Worm (Caenorhabditis elegans) whole organism, early embryonic: ENCODE data around the gene R05F9.11.

Experiments used
- F13C5.2 ChIP-seq: sonication (generic microtip); optimal IDR thresholded peaks from 2 replicates; lab custom pipeline; 2017; ENCODE audit warnings: mild to moderate bottlenecking, missing genetic modification characterization, inconsistent platforms, missing compliant biosample characterization
- aly-1 ChIP-seq: sonication (generic microtip); optimal IDR thresholded peaks from 2 replicates; lab custom pipeline; 2016; ENCODE audit warnings: missing genetic modification characterization, missing compliant biosample characterization
- ama-1 ChIP-seq: fragments of 150-350 bp; optimal IDR thresholded peaks from 2 replicates; lab custom pipeline; 2014
- ceh-36 ChIP-seq: sonication (generic microtip); optimal IDR thresholded peaks from 2 replicates; lab custom pipeline; 2016; ENCODE audit warnings: missing genetic modification characterization, inconsistent platforms, missing compliant biosample characterization
- ets-7 ChIP-seq: sonication (generic microtip); optimal IDR thresholded peaks from 2 replicates; lab custom pipeline; 2016; ENCODE audit warnings: missing genotype, missing genetic modification characterization, missing compliant biosample characterization
- flt-1 ChIP-seq: fragments of 200-800 bp; sonication (Bioruptor generic); IDR thresholded peaks from 2 replicates; pipeline ENCODE4 v1.3.6; 2022; ENCODE audit warnings: missing genetic modification characterization, missing compliant biosample characterization
- hmg-4 ChIP-seq: fragments of 200-800 bp; sonication (Bioruptor generic); optimal IDR thresholded peaks from 2 replicates; lab custom pipeline; 2018; ENCODE audit warnings: mild to moderate bottlenecking, missing genetic modification characterization, missing compliant biosample characterization
- hnd-1 ChIP-seq: sonication (generic microtip); optimal IDR thresholded peaks from 2 replicates; lab custom pipeline; 2016; ENCODE audit warnings: missing genetic modification characterization, missing compliant biosample characterization
- pes-1 ChIP-seq: fragments of 200-800 bp; sonication (Bioruptor generic); IDR thresholded peaks from 2 replicates; pipeline ENCODE4 v1.3.6; 2022; ENCODE audit warnings: missing genetic modification reagents, missing genetic modification characterization, missing compliant biosample characterization
- tbx-11 ChIP-seq: fragments of 200-800 bp; sonication (Bioruptor generic); IDR thresholded peaks from 2 replicates; pipeline ENCODE4 v1.3.6; 2022; ENCODE audit warnings: missing genetic modification characterization, missing compliant biosample characterization
- tbx-37 ChIP-seq: fragments of 200-800 bp; sonication (Bioruptor generic); conservative IDR thresholded peaks from 2 replicates; pipeline ENCODE4 v1.3.6; 2022; ENCODE audit warnings: missing genetic modification reagents, missing genetic modification characterization, missing compliant biosample characterization
- tra-4 ChIP-seq: sonication (generic microtip); optimal IDR thresholded peaks from 2 replicates; lab custom pipeline; 2017; ENCODE audit warnings: missing genetic modification characterization, missing compliant biosample characterization

DNA sequence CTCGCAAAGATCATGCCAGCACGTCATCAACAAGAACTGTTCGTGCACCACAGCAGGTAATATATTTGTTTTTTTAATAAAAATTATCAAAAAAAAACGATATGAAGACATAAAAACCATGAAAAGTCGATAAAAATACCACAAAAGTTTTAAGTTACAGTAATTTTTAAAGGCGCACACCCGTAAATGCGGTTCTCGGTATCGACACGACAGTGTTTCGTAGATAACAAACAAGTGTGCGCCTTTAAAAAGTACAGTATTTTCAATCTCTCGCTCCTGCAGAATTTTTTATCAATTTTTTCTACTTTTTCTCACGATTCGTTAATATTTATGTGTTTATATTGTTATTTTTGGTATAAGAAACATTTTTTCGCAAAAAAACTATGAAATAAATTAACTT is 8.7 kb downstream of the R05F9.11 start:
- TF ChIP-seq ama-1 (no peak), flt-1 (GFP tag; lab: Robert Waterston, UW) (no peak), aly-1 (tag; lab: Kevin White, UChicago) (no peak), hnd-1 (no peak), ets-7 (tag; lab: Kevin White, UChicago) (no peak), tra-4 (tag; lab: Kevin White, UChicago) (no peak), hmg-4 (GFP tag; lab: Kevin White, UChicago) (no peak), tbx-37 (GFP tag; lab: Robert Waterston, UW) (no peak), tbx-11 (GFP tag; lab: Robert Waterston, UW) (no peak), pes-1 (GFP tag; lab: Robert Waterston, UW) (no peak), F13C5.2 (tag; lab: Kevin White, UChicago) (no peak), ceh-36 (tag; lab: Kevin White, UChicago) (no peak)
